Comparison of ENCODE assay signal across 2 fruit fly cellular contexts in genomic region chr3R:21649823-21650499, dm6.
A peak's percentile ranks its signal among the peaks of the same experiment; 100 is the strongest.
TF ChIP-seq lines count a peak whose summit lies in the region.

No protein-coding gene starts in this region.

TF ChIP-seq in whole organism, prepupa, 60 proteins besides CTCF, POLR2A, EP300 and RAD21 (continued from another document):
- TF ChIP-seq CG6854 (GFP tag; optimal IDR thresholded peaks at IDR 0.05; lab: Kevin White, UChicago) (peak; percentile 26), Gug (GFP tag; IDR thresholded peaks at IDR 0.05; lab: Robert Waterston, UW) (peak; percentile 33; the same call in 1 of the 2 replicates), CG10669 (GFP tag; optimal IDR thresholded peaks at IDR 0.05; lab: Kevin White, UChicago) (peak; percentile 89), dsx (GFP tag; optimal IDR thresholded peaks at IDR 0.05; lab: Kevin White, UChicago; ENCODE audit: poor library complexity, severe bottlenecking) (peak; percentile 89), CG6276 (GFP tag; optimal IDR thresholded peaks at IDR 0.05; lab: Kevin White, UChicago) (peak; percentile 41), pdm3 (GFP tag; optimal IDR thresholded peaks at IDR 0.05; lab: Kevin White, UChicago) (peak; percentile 74), CG11902 (GFP tag; optimal IDR thresholded peaks at IDR 0.05; lab: Kevin White, UChicago) (peak; percentile 15), CG11294 (GFP tag; IDR thresholded peaks at IDR 0.05; lab: Robert Waterston, UW) (peak; percentile 33; the same call in 1 of the 2 replicates), CG6163 (GFP tag; IDR thresholded peaks at IDR 0.05; lab: Robert Waterston, UW) (peak; percentile 76), eg (GFP tag; IDR thresholded peaks at IDR 0.05; lab: Robert Waterston, UW) (peak; percentile 62), Hr39 (GFP tag; optimal IDR thresholded peaks at IDR 0.05; lab: Kevin White, UChicago) (peak; percentile 56), lz (GFP tag; optimal IDR thresholded peaks at IDR 0.05; lab: Kevin White, UChicago) (peak; percentile 69), Eip78C (GFP tag; lab: Kevin White, UChicago) (peak; percentile 97), Hr38 (GFP tag; optimal IDR thresholded peaks at IDR 0.05; lab: Kevin White, UChicago) (no peak), Ets21C (GFP tag; optimal IDR thresholded peaks at IDR 0.05; lab: Kevin White, UChicago) (peak; percentile 58), Smox (GFP tag; optimal IDR thresholded peaks at IDR 0.05; lab: Kevin White, UChicago) (peak; percentile 80), cyc (GFP tag; optimal IDR thresholded peaks at IDR 0.05; lab: Kevin White, UChicago) (peak; percentile 64), fkh (GFP tag; optimal IDR thresholded peaks at IDR 0.05; lab: Kevin White, UChicago) (no peak), Ets96B (tag; optimal IDR thresholded peaks at IDR 0.05; lab: Kevin White, UChicago) (peak; percentile 96), salr (GFP tag; optimal IDR thresholded peaks at IDR 0.05; lab: Kevin White, UChicago) (peak; percentile 64 to 86), svp (GFP tag; lab: Kevin White, UChicago) (peak; percentile 88), ss (GFP tag; optimal IDR thresholded peaks at IDR 0.05; lab: Kevin White, UChicago) (peak; percentile 65 to 82), Eip93F (GFP tag; optimal IDR thresholded peaks at IDR 0.05; lab: Kevin White, UChicago) (no peak), CG8319 (GFP tag; optimal IDR thresholded peaks at IDR 0.05; lab: Kevin White, UChicago) (peak; percentile 58), CG3032 (tag; optimal IDR thresholded peaks at IDR 0.05; lab: Kevin White, UChicago) (peak; percentile 93), topi (GFP tag; optimal IDR thresholded peaks at IDR 0.05; lab: Kevin White, UChicago) (peak; percentile 81), Sox102F (GFP tag; optimal IDR thresholded peaks at IDR 0.05; lab: Kevin White, UChicago) (peak; percentile 61), CG8632 (GFP tag; optimal IDR thresholded peaks at IDR 0.05; lab: Kevin White, UChicago) (peak; percentile 75), Hr4 (GFP tag; optimal IDR thresholded peaks at IDR 0.05; lab: Kevin White, UChicago) (peak; percentile 62), CG7368 (GFP tag; optimal IDR thresholded peaks at IDR 0.05; lab: Kevin White, UChicago) (peak; percentile 32), Lpt (GFP tag; optimal IDR thresholded peaks at IDR 0.05; lab: Kevin White, UChicago) (no peak), CG31627 (GFP tag; optimal IDR thresholded peaks at IDR 0.05; lab: Kevin White, UChicago) (peak; percentile 62), spab (GFP tag; optimal IDR thresholded peaks at IDR 0.05; lab: Kevin White, UChicago) (peak; percentile 90), Sox14 (GFP tag; optimal IDR thresholded peaks at IDR 0.05; lab: Kevin White, UChicago) (peak; percentile 74), CG4318 (GFP tag; optimal IDR thresholded peaks at IDR 0.05; lab: Kevin White, UChicago) (peak; percentile 58)

TF ChIP-seq in whole organism, wandering third instar larva, 38 proteins besides CTCF, POLR2A, EP300 and RAD21 (continued from another document):
- peak in 1 of 2 experiments; percentile 37 for TF ChIP-seq dl (GFP tag; optimal IDR thresholded peaks at IDR 0.05; lab: Kevin White, UChicago; ENCODE audit: insufficient read depth in 1 of 2, partially characterized antibody in 2 of 2)
TF ChIP-seq in whole organism, wandering third instar larva: peak in this region for 20.
